Fruit fly (Drosophila melanogaster): ENCODE results near the gene Grl62a.

Grl62a gene

dm6 chr3L:2021858-2022257, at the start of gene Grl62a:
Grl62a (minus strand) TSS chr3L:2021958.
- no peak for TF ChIP-seq noc (tag; optimal IDR thresholded peaks at IDR 0.05)

dm6 chr3L:2038124-2038523, 16.4 kb upstream of the Grl62a start, which contains the start of gene CG42355:
CG42355 (minus strand) TSS chr3L:2038224.
- TF ChIP-seq noc (tag; optimal IDR thresholded peaks at IDR 0.05), result no peak

dm6 chr3L:2026691-2027090, 4.9 kb upstream of the Grl62a start, which contains the start of gene Grl62c:
Grl62c (plus strand) TSS chr3L:2026991.
- no peak for TF ChIP-seq noc (tag; optimal IDR thresholded peaks at IDR 0.05)

dm6 chr3L:2023291-2023690, 1.5 kb upstream of the Grl62a start, which contains the start of gene Grl62b:
Grl62b (minus strand) TSS chr3L:2023391.
- TF ChIP-seq noc (tag; optimal IDR thresholded peaks at IDR 0.05), result no peak

dm6 chr3L:2005551-2005950, 16.2 kb downstream of the Grl62a start, which contains the start of gene CG42841:
CG42841 (minus strand) TSS chr3L:2005651.
- no peak for TF ChIP-seq noc (tag; optimal IDR thresholded peaks at IDR 0.05)

- no peak for TF ChIP-seq noc (tag; optimal IDR thresholded peaks at IDR 0.05)
Measured at dm6 chr3L:2004732-2005131, 17.0 kb downstream of the Grl62a start.

dm6 chr3L:1985406-1985805, 36.4 kb downstream of the Grl62a start:
- no peak for TF ChIP-seq noc (tag; optimal IDR thresholded peaks at IDR 0.05)

- TF ChIP-seq noc (tag; optimal IDR thresholded peaks at IDR 0.05), result no peak
Measured at dm6 chr3L:1976760-1977159, 45.0 kb downstream of the Grl62a start.

- no peak for TF ChIP-seq noc (tag; optimal IDR thresholded peaks at IDR 0.05)
Measured at dm6 chr3L:1971103-1971742, 50.5 kb downstream of the Grl62a start, which contains the start of the genes CG11815 and acs. CG11815 (minus strand) TSS chr3L:1971200. acs (plus strand) TSS chr3L:1971638.
